Fruit fly (Drosophila melanogaster): Measurements from ENCODE around the gene trbd.

DNA sequence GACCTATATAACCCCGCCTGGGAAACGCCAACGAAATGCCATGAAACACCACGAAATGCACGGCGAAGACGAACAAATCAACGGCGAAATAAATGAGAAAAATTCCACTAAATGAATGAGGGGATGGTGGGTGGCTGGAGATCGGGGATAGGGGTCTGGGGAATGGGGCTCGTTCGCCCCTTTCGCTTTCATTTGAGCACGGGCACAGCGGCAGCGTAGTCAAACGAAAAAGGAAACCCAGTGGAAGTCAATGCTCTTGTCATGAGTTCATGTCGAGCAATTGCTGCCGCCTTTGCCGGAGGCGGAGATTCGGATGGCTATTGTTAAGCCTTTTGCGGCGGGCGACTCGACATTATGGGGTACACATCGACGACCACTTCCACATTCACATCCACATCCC, 7.6 kb downstream of the trbd start:
- TF ChIP-seq Myc (optimal IDR thresholded peaks at IDR 0.05) (no peak), h (optimal IDR thresholded peaks at IDR 0.05) (no peak), psq (optimal IDR thresholded peaks at IDR 0.05) (no peak)
